Worm (Caenorhabditis elegans): ENCODE data around the gene Y53F4B.17.

Y53F4B.17 gene

ce11 chrII:15043850-15044249 is 14.6 kb upstream of the Y53F4B.17 start:
- peak in 1 of 2 experiments; percentile 4 for TF ChIP-seq mdl-1 (tag; optimal IDR thresholded peaks at IDR 0.05)

ce11 chrII:15071571-15071970 is 13.1 kb downstream of the Y53F4B.17 start, which contains the start of gene Y53F4B.18:
Gene Y53F4B.18, minus strand, starts transcription at chrII:15071671.
- TF ChIP-seq unc-39 (tag; optimal IDR thresholded peaks at IDR 0.05) (no peak), mdl-1 (tag; optimal IDR thresholded peaks at IDR 0.05) (no peak), nhr-6 (tag; optimal IDR thresholded peaks at IDR 0.05) (no peak), peb-1 (tag; optimal IDR thresholded peaks at IDR 0.05) (no peak), sma-9 (GFP tag; optimal IDR thresholded peaks at IDR 0.05) (no peak), sma-9 (tag; optimal IDR thresholded peaks at IDR 0.05) (no peak), crh-2 (tag; optimal IDR thresholded peaks at IDR 0.05) (no peak), R02D3.7 (tag; optimal IDR thresholded peaks at IDR 0.05) (no peak), elt-1 (tag; optimal IDR thresholded peaks at IDR 0.05) (no peak)

ce11 chrII:15074760-15075159 is 16.3 kb downstream of the Y53F4B.17 start:
- TF ChIP-seq ztf-1 (GFP tag; conservative IDR thresholded peaks at IDR 0.05): no peak
- peak; percentile 18 for TF ChIP-seq sma-3 (GFP tag; optimal IDR thresholded peaks at IDR 0.05)
- TF ChIP-seq F13H6.1 (tag; optimal IDR thresholded peaks at IDR 0.05): peak; percentile 2
- no peak for TF ChIP-seq unc-39 (tag; optimal IDR thresholded peaks at IDR 0.05)
- no peak for TF ChIP-seq nhr-6 (tag; optimal IDR thresholded peaks at IDR 0.05)
- no peak for TF ChIP-seq C34F6.9 (tag; optimal IDR thresholded peaks at IDR 0.05)
- TF ChIP-seq elt-3 (tag; optimal IDR thresholded peaks at IDR 0.05): no peak
- peak; percentile 43 for TF ChIP-seq nhr-129 (tag; optimal IDR thresholded peaks at IDR 0.05)
- TF ChIP-seq nhr-77 (tag; optimal IDR thresholded peaks at IDR 0.05): no peak

- no peak for TF ChIP-seq nhr-10 (tag; optimal IDR thresholded peaks at IDR 0.05)
- TF ChIP-seq nhr-77 (tag; optimal IDR thresholded peaks at IDR 0.05): no peak
- no peak for TF ChIP-seq ztf-11 (tag; optimal IDR thresholded peaks at IDR 0.05)
- TF ChIP-seq sma-9 (GFP tag; optimal IDR thresholded peaks at IDR 0.05): no peak
- TF ChIP-seq sma-9 (tag; optimal IDR thresholded peaks at IDR 0.05): no peak
- TF ChIP-seq dmd-4 (tag; optimal IDR thresholded peaks at IDR 0.05): no peak
- TF ChIP-seq lin-39 (tag; optimal IDR thresholded peaks at IDR 0.05): no peak
- no peak for TF ChIP-seq C34F6.9 (tag; optimal IDR thresholded peaks at IDR 0.05)
- no peak for TF ChIP-seq aly-2 (tag; optimal IDR thresholded peaks at IDR 0.05)
- TF ChIP-seq nhr-12 (tag; optimal IDR thresholded peaks at IDR 0.05): no peak
- TF ChIP-seq ztf-4 (tag; optimal IDR thresholded peaks at IDR 0.05): no peak
- TF ChIP-seq ama-1 (optimal IDR thresholded peaks at IDR 0.05): no peak
- TF ChIP-seq mbf-1 (tag; optimal IDR thresholded peaks at IDR 0.05): no peak
- no peak for TF ChIP-seq egl-27 (tag; optimal IDR thresholded peaks at IDR 0.05)
- no peak for TF ChIP-seq mab-5 (tag; optimal IDR thresholded peaks at IDR 0.05)
- no peak for TF ChIP-seq blmp-1 (tag; optimal IDR thresholded peaks at IDR 0.05; ENCODE audit: insufficient read depth)
- no peak for TF ChIP-seq lsy-2 (tag; optimal IDR thresholded peaks at IDR 0.05)
Measured at ce11 chrII:15076778-15077435, 18.5 kb downstream of the Y53F4B.17 start, which contains the start of gene Y53F4B.19. Gene Y53F4B.19, plus strand, starts transcription at chrII:15076934.

ce11 chrII:15080535-15080934 is 22.1 kb downstream of the Y53F4B.17 start:
- no peak for TF ChIP-seq nhr-21 (tag; optimal IDR thresholded peaks at IDR 0.05)
- TF ChIP-seq elt-1 (tag; optimal IDR thresholded peaks at IDR 0.05): no peak
- no peak for TF ChIP-seq R02D3.7 (tag; optimal IDR thresholded peaks at IDR 0.05)
- no peak for TF ChIP-seq lsy-2 (tag; optimal IDR thresholded peaks at IDR 0.05)

- no peak for TF ChIP-seq Y55F3AM.14 (GFP tag; optimal IDR thresholded peaks at IDR 0.05)
Measured at ce11 chrII:15084170-15084569, 25.7 kb downstream of the Y53F4B.17 start, which contains the start of gene Y53F4B.20. Gene Y53F4B.20, plus strand, starts transcription at chrII:15084470.
